Fruit fly (Drosophila melanogaster): ENCODE data around the gene CG4577.

DNA sequence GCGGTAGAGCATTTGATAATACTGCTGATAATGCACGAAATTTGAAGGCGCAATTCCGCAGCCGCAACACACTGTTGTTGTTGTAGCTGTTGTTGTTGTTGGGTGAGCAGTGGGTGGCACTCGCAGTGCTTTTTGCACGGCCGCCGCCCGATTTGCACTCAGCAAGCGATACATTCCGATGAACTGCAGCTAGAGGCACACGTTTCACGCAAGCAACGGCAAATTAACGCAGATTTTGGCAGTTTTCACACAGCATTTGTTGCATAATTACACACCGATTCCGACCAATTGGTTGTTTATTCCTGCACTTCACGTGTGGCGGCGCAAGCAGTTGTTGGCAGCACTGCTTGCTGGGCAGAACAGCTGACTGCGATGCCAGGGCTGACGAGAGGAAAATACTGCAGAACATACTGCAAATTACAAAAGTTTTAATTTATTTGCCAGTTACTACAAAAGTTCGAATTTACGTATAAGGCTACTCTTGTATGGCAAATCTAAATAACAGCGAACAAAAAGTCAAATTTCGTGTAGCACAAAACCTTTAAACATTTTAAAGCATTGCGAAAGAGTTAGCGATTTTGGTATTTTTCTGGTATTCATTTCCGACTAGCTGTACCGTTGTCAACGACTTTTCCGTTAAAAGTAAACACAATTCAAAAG is 26.3 kb upstream of the CG4577 start, which contains the start of the genes PolrMT and CG14339:
- no peak for TF ChIP-seq Myc (optimal IDR thresholded peaks at IDR 0.05)
- TF ChIP-seq insv (optimal IDR thresholded peaks at IDR 0.05), result no peak
- no peak for TF ChIP-seq ttk (optimal IDR thresholded peaks at IDR 0.05)
